Fruit fly (Drosophila melanogaster) whole organism, embryonic: Measurements from ENCODE around the gene Sfp23F.

Experiments used
- Atf6 ChIP-seq: fragments of 200-800 bp; sonication (Bioruptor generic); IDR thresholded peaks from 2 replicates; pipeline ENCODE4 v1.3.6; 2022; ENCODE audit warnings: missing biosample characterization, missing genetic modification characterization
- BtbVII ChIP-seq: fragments of 200-800 bp; sonication (Bioruptor generic); optimal IDR thresholded peaks from 3 replicates; lab custom pipeline; 2017; ENCODE audit warnings: missing biosample characterization, mild to moderate bottlenecking, missing genetic modification characterization
- CG10979 ChIP-seq: fragments of 200-800 bp; sonication (Bioruptor generic); optimal IDR thresholded peaks from 2 replicates; lab custom pipeline; 2018; ENCODE audit warnings: missing biosample characterization, mild to moderate bottlenecking, missing genetic modification characterization, moderate library complexity
- CG11085 ChIP-seq: fragments of 200-800 bp; sonication (Bioruptor generic); IDR thresholded peaks from 2 replicates; pipeline ENCODE4 v1.3.6; 2022; ENCODE audit warnings: missing biosample characterization, missing genetic modification characterization
- CG14014 ChIP-seq: fragments of 200-800 bp; sonication (Bioruptor generic); IDR thresholded peaks from 2 replicates; pipeline ENCODE4 v1.3.6; 2022; ENCODE audit warnings: missing biosample characterization, missing genetic modification characterization
- CG15269 ChIP-seq: fragments of 200-800 bp; sonication (Bioruptor generic); optimal IDR thresholded peaks from 2 replicates; lab custom pipeline; 2018; ENCODE audit warnings: missing biosample characterization, mild to moderate bottlenecking, missing genetic modification characterization, moderate library complexity
- CG17359 ChIP-seq: fragments of 200-800 bp; sonication (Bioruptor generic); optimal IDR thresholded peaks from 3 replicates; lab custom pipeline; 2018; ENCODE audit warnings: missing biosample characterization, mild to moderate bottlenecking, missing genetic modification characterization, moderate library complexity
- CG2678 ChIP-seq: fragments of 200-800 bp; sonication (Bioruptor generic); optimal IDR thresholded peaks from 3 replicates; lab custom pipeline; 2019; ENCODE audit warnings: missing biosample characterization, mild to moderate bottlenecking, missing genetic modification characterization, moderate library complexity
- CG2712 ChIP-seq: fragments of 200-800 bp; optimal IDR thresholded peaks from 3 replicates; lab custom pipeline; 2019; ENCODE audit warnings: missing biosample characterization, mild to moderate bottlenecking, missing genetic modification characterization, moderate library complexity
- CG3065 ChIP-seq: fragments of 200-800 bp; sonication (Bioruptor generic); optimal IDR thresholded peaks from 2 replicates; lab custom pipeline; 2016; ENCODE audit warnings: missing biosample characterization, missing genetic modification characterization
- CG34224 ChIP-seq: fragments of 200-800 bp; sonication (Bioruptor generic); IDR thresholded peaks from 3 replicates; pipeline ENCODE4 v1.3.6; 2022; ENCODE audit warnings: missing biosample characterization, missing genetic modification characterization; ENCODE audit not compliant: partially characterized antibody
- CG7556 ChIP-seq: fragments of 200-800 bp; sonication (Bioruptor generic); optimal IDR thresholded peaks from 2 replicates; lab custom pipeline; 2017; ENCODE audit warnings: missing biosample characterization, mild to moderate bottlenecking, missing genetic modification characterization
- CG7839 ChIP-seq: fragments of 200-800 bp; sonication (Bioruptor generic); optimal IDR thresholded peaks from 3 replicates; lab custom pipeline; 2018; ENCODE audit warnings: missing biosample characterization, mild to moderate bottlenecking, missing genetic modification characterization, moderate library complexity
- CG7963 ChIP-seq: fragments of 200-800 bp; sonication (Bioruptor generic); IDR thresholded peaks from 3 replicates; pipeline ENCODE4 v1.3.6; 2022; ENCODE audit warnings: missing biosample characterization, missing genetic modification characterization; ENCODE audit not compliant: partially characterized antibody
- CG8089 ChIP-seq: fragments of 200-800 bp; sonication (Bioruptor generic); optimal IDR thresholded peaks from 3 replicates; lab custom pipeline; 2016; ENCODE audit warnings: missing biosample characterization, missing genetic modification characterization
- CG8290 ChIP-seq, 3 experiments: fragments of 200-800 bp; sonication (Bioruptor generic); optimal IDR thresholded peaks; 2 replicates each; lab custom pipeline; 2016 to 2019; ENCODE audit warnings: missing biosample characterization in 3 of 3, missing genetic modification characterization in 3 of 3, mild to moderate bottlenecking in 2 of 3, moderate library complexity in 1 of 3
- Dek ChIP-seq: fragments of 200-800 bp; sonication (Bioruptor generic); optimal IDR thresholded peaks from 3 replicates; lab custom pipeline; 2019; ENCODE audit warnings: missing biosample characterization, mild to moderate bottlenecking, missing genetic modification characterization, moderate library complexity
- E2f2 ChIP-seq: fragments of 200-800 bp; sonication (Bioruptor generic); IDR thresholded peaks from 2 replicates; pipeline ENCODE4 v1.3.6; 2022; ENCODE audit warnings: missing biosample characterization, missing genetic modification characterization
- HmgD ChIP-seq: fragments of 200-800 bp; sonication (Bioruptor generic); optimal IDR thresholded peaks from 3 replicates; lab custom pipeline; 2016; ENCODE audit warnings: missing biosample characterization, missing genetic modification characterization
- Hr51 ChIP-seq, 2 experiments: fragments of 200-800 bp; sonication (Bioruptor generic); optimal IDR thresholded peaks; 2 replicates in 1 of 2; 3 replicates in 1 of 2; lab custom pipeline; 2016 to 2018; ENCODE audit warnings: missing biosample characterization in 2 of 2, missing genetic modification characterization in 2 of 2, mild to moderate bottlenecking in 1 of 2, moderate library complexity in 1 of 2
- Med ChIP-seq: fragments of 200-800 bp; sonication (Bioruptor generic); peaks from one replicate; lab custom pipeline; 2016; ENCODE audit warnings: missing biosample characterization, missing genetic modification characterization, mild to moderate bottlenecking, inconsistent platforms, moderate library complexity
- NFAT ChIP-seq: fragments of 200-800 bp; sonication (Bioruptor generic); IDR thresholded peaks from 2 replicates; pipeline ENCODE4 v1.3.6; 2022; ENCODE audit warnings: missing biosample characterization, missing genetic modification characterization
- Oli ChIP-seq: fragments of 200-800 bp; sonication (Bioruptor generic); optimal IDR thresholded peaks from 2 replicates; lab custom pipeline; 2018; ENCODE audit warnings: missing biosample characterization, mild to moderate bottlenecking, missing genetic modification characterization, moderate library complexity
- Rfx ChIP-seq: fragments of 200-800 bp; sonication (Bioruptor generic); IDR thresholded peaks from 2 replicates; pipeline ENCODE4 v1.3.6; 2022; ENCODE audit warnings: missing biosample characterization, missing genetic modification characterization
- Rx ChIP-seq: fragments of 200-800 bp; sonication (Bioruptor generic); IDR thresholded peaks from 2 replicates; pipeline ENCODE4 v1.3.6; 2022; ENCODE audit warnings: missing biosample characterization, missing genetic modification characterization
- Sox102F ChIP-seq: fragments of 200-800 bp; sonication (Bioruptor generic); optimal IDR thresholded peaks from 2 replicates; lab custom pipeline; 2018; ENCODE audit warnings: missing biosample characterization, mild to moderate bottlenecking, missing genetic modification characterization, moderate library complexity
- Xrp1 ChIP-seq: fragments of 200-800 bp; sonication (Bioruptor generic); IDR thresholded peaks from 2 replicates; pipeline ENCODE4 v1.3.6; 2022; ENCODE audit warnings: missing biosample characterization, missing genetic modification characterization
- amos ChIP-seq: fragments of 200-800 bp; sonication (Bioruptor generic); IDR thresholded peaks from 2 replicates; pipeline ENCODE4 v1.3.6; 2022; ENCODE audit warnings: missing biosample characterization, missing genetic modification characterization; ENCODE audit not compliant: partially characterized antibody
- ara ChIP-seq: fragments of 200-800 bp; sonication (Bioruptor generic); IDR thresholded peaks from 2 replicates; pipeline ENCODE4 v1.3.6; 2022; ENCODE audit warnings: missing biosample characterization, missing genetic modification characterization
- ase ChIP-seq: fragments of 200-800 bp; sonication (Bioruptor generic); IDR thresholded peaks from 3 replicates; pipeline ENCODE4 v1.3.6; 2022; ENCODE audit warnings: missing biosample characterization, missing genetic modification characterization
- bcd ChIP-seq: fragments of 200-800 bp; sonication (Bioruptor generic); optimal IDR thresholded peaks from 2 replicates; lab custom pipeline; 2017; ENCODE audit warnings: missing biosample characterization, mild to moderate bottlenecking, missing genetic modification characterization
- caup ChIP-seq: fragments of 200-800 bp; sonication (Bioruptor generic); optimal IDR thresholded peaks from 3 replicates; lab custom pipeline; 2017; ENCODE audit warnings: missing biosample characterization, mild to moderate bottlenecking, missing genetic modification characterization, moderate library complexity; ENCODE audit not compliant: severe bottlenecking
- chm ChIP-seq: fragments of 200-800 bp; sonication (Bioruptor generic); IDR thresholded peaks from 2 replicates; pipeline ENCODE4 v1.3.6; 2022; ENCODE audit warnings: missing biosample characterization, missing genetic modification characterization
- emc ChIP-seq: fragments of 200-800 bp; sonication (Bioruptor generic); optimal IDR thresholded peaks from 2 replicates; lab custom pipeline; 2016; ENCODE audit warnings: missing biosample characterization, missing genetic modification characterization
- gem ChIP-seq: fragments of 200-800 bp; sonication (Bioruptor generic); optimal IDR thresholded peaks from 2 replicates; lab custom pipeline; 2019; ENCODE audit warnings: missing biosample characterization, mild to moderate bottlenecking, missing genetic modification characterization, moderate library complexity
- insv ChIP-seq, 2 experiments: fragments of 200-800 bp; sonication (Bioruptor generic); optimal IDR thresholded peaks; 3 replicates each; lab custom pipeline; 2016 to 2018; ENCODE audit warnings: missing biosample characterization in 2 of 2, missing genetic modification characterization in 2 of 2
- lov ChIP-seq, 2 experiments: fragments of 200-800 bp in 1 of 2; fragments of >200 bp in 1 of 2; sonication (Bioruptor generic) in 1 of 2; IDR thresholded peaks in 1 of 2; optimal IDR thresholded peaks in 1 of 2; 2 replicates in 1 of 2; 3 replicates in 1 of 2; pipeline versions ENCODE4 v1.3.6 to Lab custom; 2017 to 2022; ENCODE audit warnings: missing biosample characterization in 1 of 2, missing genetic modification characterization in 1 of 2
- mam ChIP-seq: fragments of 200-800 bp; sonication (Bioruptor generic); optimal IDR thresholded peaks from 3 replicates; lab custom pipeline; 2016; ENCODE audit warnings: missing biosample characterization, missing genetic modification characterization
- trem ChIP-seq: fragments of 200-800 bp; optimal IDR thresholded peaks from 3 replicates; lab custom pipeline; 2019; ENCODE audit warnings: missing biosample characterization, mild to moderate bottlenecking, missing genetic modification characterization, moderate library complexity
- usp ChIP-seq: fragments of >200 bp; optimal IDR thresholded peaks from 2 replicates; lab custom pipeline; 2017; ENCODE audit warnings: missing biosample characterization, missing genetic modification characterization
- vnd ChIP-seq: fragments of 200-800 bp; sonication (Bioruptor generic); IDR thresholded peaks from 3 replicates; pipeline ENCODE4 v1.3.6; 2022; ENCODE audit warnings: missing biosample characterization, missing genetic modification characterization; ENCODE audit not compliant: partially characterized antibody
- vvl ChIP-seq: fragments of 200-800 bp; sonication (Bioruptor generic); IDR thresholded peaks from 2 replicates; pipeline ENCODE4 v1.3.6; 2022; ENCODE audit warnings: missing biosample characterization, missing genetic modification characterization

Gene Sfp23F

dm6 chr2L:3372483-3372929, 15.0 kb downstream of the Sfp23F start (continued):
- TF ChIP-seq HmgD (GFP tag; lab: Kevin White, UChicago) (peak; percentile 30), Atf6 (GFP tag; lab: Robert Waterston, UW) (0 out of 2 replicates have a peak, but pooled peaks have one; percentile 13), caup (GFP tag; lab: Kevin White, UChicago) (peak; percentile 9), E2f2 (GFP tag; lab: Robert Waterston, UW) (peak; percentile 10; the same call in 1 of the 2 replicates), CG34224 (0 out of 3 replicates have a peak, but pooled peaks have one; percentile 27), amos (GFP tag; lab: Robert Waterston, UW) (peak; percentile 54), CG14014 (GFP tag; lab: Robert Waterston, UW) (0 out of 2 replicates have a peak, but pooled peaks have one; percentile 13), NFAT (no peak), gem (tag; lab: Kevin White, UChicago) (peak; percentile 41), bcd (GFP tag; lab: Kevin White, UChicago) (no peak), Med (GFP tag; lab: Kevin White, UChicago) (peak; percentile 87), CG15269 (tag; lab: Kevin White, UChicago) (peak; percentile 25), CG7839 (tag; lab: Kevin White, UChicago) (peak; percentile 27), CG7963 (GFP tag; lab: Robert Waterston, UW) (peak; percentile 42; the same call in 1 of the 3 replicates), CG3065 (GFP tag; lab: Kevin White, UChicago) (peak; percentile 65), chm (GFP tag; lab: Robert Waterston, UW) (0 out of 2 replicates have a peak, but pooled peaks have one; percentile 22), Dek (no peak), vnd (peak; percentile 22; the same call in 1 of the 3 replicates), Rx (GFP tag; lab: Robert Waterston, UW) (0 out of 2 replicates have a peak, but pooled peaks have one; percentile 14), emc (GFP tag; lab: Kevin White, UChicago) (no peak), CG2678 (peak; percentile 16), ara (peak; percentile 50), CG11085 (GFP tag; lab: Robert Waterston, UW) (no peak), mam (peak; percentile 29), CG2712 (peak; percentile 21), usp (no peak), Oli (tag; lab: Kevin White, UChicago) (peak; percentile 13), CG17359 (peak; percentile 6), trem (tag; lab: Kevin White, UChicago) (no peak), CG7556 (GFP tag; lab: Kevin White, UChicago) (no peak), BtbVII (GFP tag; lab: Kevin White, UChicago) (no peak), lov (optimal IDR thresholded peaks at IDR 0.05; lab: Kevin White, UChicago) (no peak), lov (GFP tag; IDR thresholded peaks at IDR 0.05; lab: Robert Waterston, UW) (0 out of 3 replicates have a peak, but pooled peaks have one; percentile 5), CG8290 (GFP tag; optimal IDR thresholded peaks at IDR 0.05; lab: Kevin White, UChicago) (no peak), CG8290 (tag; optimal IDR thresholded peaks at IDR 0.05; lab: Kevin White, UChicago) (peak in 1 of 2 experiments; percentile 35), CG10979 (tag; lab: Kevin White, UChicago) (peak; percentile 23), ase (GFP tag; lab: Robert Waterston, UW) (no peak), insv (GFP tag; optimal IDR thresholded peaks at IDR 0.05; lab: Kevin White, UChicago) (peak; percentile 65 to 94), CG8089 (GFP tag; lab: Kevin White, UChicago) (peak; percentile 10), Xrp1 (GFP tag; lab: Robert Waterston, UW) (0 out of 2 replicates have a peak, but pooled peaks have one; percentile 48), Sox102F (peak; percentile 16), vvl (GFP tag; lab: Robert Waterston, UW) (0 out of 2 replicates have a peak, but pooled peaks have one; percentile 32), Hr51 (GFP tag; optimal IDR thresholded peaks at IDR 0.05; lab: Kevin White, UChicago) (peak in 1 of 2 experiments; percentile 3), Rfx (GFP tag; lab: Robert Waterston, UW) (no peak)
